Worm (Caenorhabditis elegans): ENCODE results near the gene cyn-2.

The cyn-2 gene

DNA sequence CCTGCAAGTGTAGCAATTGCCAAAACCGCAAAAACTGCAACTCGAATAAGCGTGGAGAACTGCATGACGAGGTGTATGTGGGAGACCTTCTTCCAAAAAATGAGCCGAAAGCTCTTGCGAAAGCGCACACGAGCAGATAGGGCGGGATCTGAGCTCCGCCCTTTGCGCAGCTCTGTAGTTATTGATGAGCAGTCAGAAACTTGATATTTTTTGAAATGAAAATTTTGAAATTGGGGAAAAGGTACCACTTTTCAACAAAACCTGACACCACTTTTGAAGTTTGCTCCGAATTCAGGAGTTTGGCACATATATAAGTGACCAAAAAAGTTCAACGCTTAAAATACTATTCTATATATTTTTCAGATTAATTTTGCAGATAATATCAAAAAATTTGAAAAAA is 24.7 kb upstream of the cyn-2 start, which contains the start of gene flp-15:
TSS of gene flp-15 (minus strand) at position 101 of the 400 bp plus-strand sequence.
- TF ChIP-seq W03F9.2 (tag; optimal IDR thresholded peaks at IDR 0.05), result no peak
- TF ChIP-seq dao-5 (tag; optimal IDR thresholded peaks at IDR 0.05), result no peak
- no peak for TF ChIP-seq him-1 (tag; optimal IDR thresholded peaks at IDR 0.05)

- TF ChIP-seq W03F9.2 (tag; optimal IDR thresholded peaks at IDR 0.05), result no peak
- TF ChIP-seq him-1 (tag; optimal IDR thresholded peaks at IDR 0.05), result no peak
- TF ChIP-seq dao-5 (tag; optimal IDR thresholded peaks at IDR 0.05), result no peak
These were observed 22.9 kb upstream of the cyn-2 start for ce11 chrIII:13669519-13669918.

- no peak for TF ChIP-seq dao-5 (tag; optimal IDR thresholded peaks at IDR 0.05)
- no peak for TF ChIP-seq him-1 (tag; optimal IDR thresholded peaks at IDR 0.05)
- no peak for TF ChIP-seq W03F9.2 (tag; optimal IDR thresholded peaks at IDR 0.05)
These were observed 19.7 kb upstream of the cyn-2 start, which contains the start of gene aqp-11 for ce11 chrIII:13672654-13673330. Gene aqp-11, plus strand, starts transcription at chrIII:13673280.

ce11 chrIII:13678761-13679495 is 13.5 kb upstream of the cyn-2 start, which contains the start of gene sid-2:
Gene sid-2, plus strand, starts transcription at chrIII:13679445.
- TF ChIP-seq him-1 (tag; optimal IDR thresholded peaks at IDR 0.05) (no peak), dao-5 (tag; optimal IDR thresholded peaks at IDR 0.05) (no peak), W03F9.2 (tag; optimal IDR thresholded peaks at IDR 0.05) (no peak)

ce11 chrIII:13682019-13682418 is 10.4 kb upstream of the cyn-2 start:
- TF ChIP-seq him-1 (tag; optimal IDR thresholded peaks at IDR 0.05), result no peak
- no peak for TF ChIP-seq dao-5 (tag; optimal IDR thresholded peaks at IDR 0.05)
- TF ChIP-seq W03F9.2 (tag; optimal IDR thresholded peaks at IDR 0.05), result no peak

ce11 chrIII:13683275-13683674 is 9.2 kb upstream of the cyn-2 start:
- no peak for TF ChIP-seq dao-5 (tag; optimal IDR thresholded peaks at IDR 0.05)
- TF ChIP-seq him-1 (tag; optimal IDR thresholded peaks at IDR 0.05), result no peak
- no peak for TF ChIP-seq W03F9.2 (tag; optimal IDR thresholded peaks at IDR 0.05)

- no peak for TF ChIP-seq W03F9.2 (tag; optimal IDR thresholded peaks at IDR 0.05)
- no peak for TF ChIP-seq dao-5 (tag; optimal IDR thresholded peaks at IDR 0.05)
- TF ChIP-seq him-1 (tag; optimal IDR thresholded peaks at IDR 0.05), result no peak
These were observed 8.2 kb upstream of the cyn-2 start for ce11 chrIII:13684236-13684635.

ce11 chrIII:13686309-13686708 is 6.2 kb upstream of the cyn-2 start, which contains the start of gene dyf-2:
Gene dyf-2, minus strand, starts transcription at chrIII:13686445.
- no peak for TF ChIP-seq dao-5 (tag; optimal IDR thresholded peaks at IDR 0.05)
- no peak for TF ChIP-seq him-1 (tag; optimal IDR thresholded peaks at IDR 0.05)
- TF ChIP-seq W03F9.2 (tag; optimal IDR thresholded peaks at IDR 0.05), result no peak

DNA sequence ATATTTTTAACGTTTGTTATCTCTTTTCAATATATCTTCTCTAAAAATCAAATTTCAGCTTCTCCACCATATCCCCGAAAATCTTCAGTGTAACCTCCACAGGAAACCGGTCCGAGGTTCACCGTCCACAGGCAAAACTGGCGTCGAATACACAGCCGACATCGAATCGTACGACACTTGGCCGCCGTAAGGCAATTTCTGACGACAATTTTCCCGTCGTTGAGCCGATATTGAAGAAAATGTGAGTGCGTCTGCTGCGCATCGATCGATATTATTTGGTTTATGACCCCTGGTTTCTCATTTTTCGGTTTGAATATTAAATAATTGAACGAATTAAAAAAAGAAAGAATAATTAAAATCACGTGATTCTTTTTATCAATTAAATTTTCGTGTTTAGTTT is 5.3 kb upstream of the cyn-2 start, which contains the start of gene cul-2:
TSS of gene cul-2 (plus strand) at position 59 of the 400 bp plus-strand sequence.
- no peak for TF ChIP-seq W03F9.2 (tag; optimal IDR thresholded peaks at IDR 0.05)
- TF ChIP-seq dao-5 (tag; optimal IDR thresholded peaks at IDR 0.05), result no peak
- TF ChIP-seq him-1 (tag; optimal IDR thresholded peaks at IDR 0.05), result no peak

- TF ChIP-seq dao-5 (tag; optimal IDR thresholded peaks at IDR 0.05) (no peak), him-1 (tag; optimal IDR thresholded peaks at IDR 0.05) (no peak), W03F9.2 (tag; optimal IDR thresholded peaks at IDR 0.05) (no peak)
These were observed 719 bp downstream of the cyn-2 start for ce11 chrIII:13693187-13693586.

DNA sequence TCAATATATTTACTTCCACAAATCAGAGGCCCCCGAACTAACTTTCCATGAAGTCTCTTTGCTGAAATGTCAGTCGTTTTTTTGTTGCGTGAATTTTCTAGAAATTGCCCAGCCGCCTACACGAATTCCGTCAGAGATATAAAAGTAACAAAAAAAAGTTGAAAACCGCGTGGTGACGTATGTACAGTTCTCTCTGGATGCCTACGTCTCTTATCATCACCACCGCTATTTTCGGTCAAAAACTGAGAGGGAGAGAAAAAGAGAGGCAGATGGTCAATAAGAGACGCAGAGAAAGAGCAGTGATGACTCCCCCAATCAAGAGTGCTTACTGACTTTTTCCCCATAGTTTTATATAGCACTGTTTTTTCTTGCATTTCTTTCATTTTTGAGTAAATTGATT is 1.6 kb downstream of the cyn-2 start:
- TF ChIP-seq him-1 (tag; optimal IDR thresholded peaks at IDR 0.05), result no peak
- peak; percentile 12 for TF ChIP-seq W03F9.2 (tag; optimal IDR thresholded peaks at IDR 0.05)

DNA sequence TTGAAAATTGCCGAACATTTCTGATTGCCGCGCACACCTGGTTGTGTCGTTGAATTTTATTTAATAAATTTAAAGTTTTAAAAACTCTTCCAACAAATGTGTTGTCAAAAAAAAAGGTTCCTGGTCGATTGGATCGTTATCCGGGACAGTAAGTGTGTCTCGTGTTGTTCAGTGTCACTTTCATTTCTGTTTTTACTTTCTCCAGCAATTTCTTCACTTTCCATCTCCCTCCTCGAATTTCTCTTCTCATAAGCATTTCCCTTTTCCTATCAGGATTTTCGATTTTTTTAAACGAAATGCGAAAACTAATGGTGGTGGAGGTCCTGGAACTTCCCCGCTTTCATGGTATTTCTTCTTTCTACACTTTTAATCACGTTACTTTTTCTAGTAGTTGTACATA is 3.1 kb downstream of the cyn-2 start:
- TF ChIP-seq W03F9.2 (tag; optimal IDR thresholded peaks at IDR 0.05) (no peak), him-1 (tag; optimal IDR thresholded peaks at IDR 0.05) (no peak), dao-5 (tag; optimal IDR thresholded peaks at IDR 0.05) (no peak)

DNA sequence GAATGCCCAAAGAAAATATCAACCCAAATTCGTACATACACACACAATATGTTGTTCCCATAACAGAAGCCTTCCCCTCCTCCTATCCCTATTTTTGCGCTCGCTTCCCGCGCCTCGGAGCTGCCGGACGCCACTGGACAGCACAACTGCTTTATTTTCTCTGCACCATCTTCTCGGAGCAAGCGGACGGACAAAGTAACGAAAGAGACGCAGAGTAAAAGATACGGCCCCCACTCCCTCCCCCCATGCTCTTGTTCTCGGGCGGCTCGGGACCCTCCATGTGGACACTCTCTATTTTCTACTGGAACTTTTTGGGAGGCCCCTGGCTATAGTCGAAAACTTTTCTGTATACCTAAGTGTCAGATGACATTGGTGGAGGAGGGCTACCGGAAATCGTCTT is 5.4 kb downstream of the cyn-2 start:
- TF ChIP-seq dao-5 (tag; optimal IDR thresholded peaks at IDR 0.05) (no peak), him-1 (tag; optimal IDR thresholded peaks at IDR 0.05) (peak; percentile 64)

ce11 chrIII:13701691-13702090 is 9.2 kb downstream of the cyn-2 start, which contains the start of gene lit-1:
Gene lit-1, plus strand, starts transcription at chrIII:13701991.
- no peak for TF ChIP-seq dao-5 (tag; optimal IDR thresholded peaks at IDR 0.05)
- no peak for TF ChIP-seq W03F9.2 (tag; optimal IDR thresholded peaks at IDR 0.05)
- no peak for TF ChIP-seq him-1 (tag; optimal IDR thresholded peaks at IDR 0.05)

Measured in whole organism, L4/young adult.